Worm (Caenorhabditis elegans) whole organism, early embryonic: Measurements from ENCODE around the gene chil-10.

Experiments used
- F13C5.2 ChIP-seq: sonication (generic microtip); optimal IDR thresholded peaks from 2 replicates; lab custom pipeline; 2017; ENCODE audit warnings: mild to moderate bottlenecking, missing genetic modification characterization, inconsistent platforms, missing compliant biosample characterization
- ama-1 ChIP-seq: fragments of 150-350 bp; optimal IDR thresholded peaks from 2 replicates; lab custom pipeline; 2014
- ceh-36 ChIP-seq: sonication (generic microtip); optimal IDR thresholded peaks from 2 replicates; lab custom pipeline; 2016; ENCODE audit warnings: missing genetic modification characterization, inconsistent platforms, missing compliant biosample characterization
- ets-7 ChIP-seq: sonication (generic microtip); optimal IDR thresholded peaks from 2 replicates; lab custom pipeline; 2016; ENCODE audit warnings: missing genotype, missing genetic modification characterization, missing compliant biosample characterization
- flt-1 ChIP-seq: fragments of 200-800 bp; sonication (Bioruptor generic); IDR thresholded peaks from 2 replicates; pipeline ENCODE4 v1.3.6; 2022; ENCODE audit warnings: missing genetic modification characterization, missing compliant biosample characterization
- hmbx-1 ChIP-seq: sonication (generic microtip); optimal IDR thresholded peaks from 2 replicates; lab custom pipeline; 2016; ENCODE audit warnings: mild to moderate bottlenecking, missing genetic modification characterization, missing compliant biosample characterization
- hmg-4 ChIP-seq: fragments of 200-800 bp; sonication (Bioruptor generic); optimal IDR thresholded peaks from 2 replicates; lab custom pipeline; 2018; ENCODE audit warnings: mild to moderate bottlenecking, missing genetic modification characterization, missing compliant biosample characterization
- hnd-1 ChIP-seq: sonication (generic microtip); optimal IDR thresholded peaks from 2 replicates; lab custom pipeline; 2016; ENCODE audit warnings: missing genetic modification characterization, missing compliant biosample characterization
- tbx-11 ChIP-seq: fragments of 200-800 bp; sonication (Bioruptor generic); IDR thresholded peaks from 2 replicates; pipeline ENCODE4 v1.3.6; 2022; ENCODE audit warnings: missing genetic modification characterization, missing compliant biosample characterization
- tbx-37 ChIP-seq: fragments of 200-800 bp; sonication (Bioruptor generic); conservative IDR thresholded peaks from 2 replicates; pipeline ENCODE4 v1.3.6; 2022; ENCODE audit warnings: missing genetic modification reagents, missing genetic modification characterization, missing compliant biosample characterization

ce11 chrX:926125-926524, 31.6 kb upstream of the chil-10 start:
- TF ChIP-seq hnd-1 (tag; lab: Kevin White, UChicago) (no peak), F13C5.2 (tag; lab: Kevin White, UChicago) (no peak), ceh-36 (tag; lab: Kevin White, UChicago) (no peak), ama-1 (no peak), hmbx-1 (no peak), hmg-4 (no peak), tbx-11 (GFP tag; lab: Robert Waterston, UW) (no peak), tbx-37 (GFP tag; lab: Robert Waterston, UW) (no peak), flt-1 (GFP tag; lab: Robert Waterston, UW) (no peak), ets-7 (no peak)
